Fruit fly (Drosophila melanogaster) whole organism, embryonic: ENCODE measurements around the gene fd96Ca.

ENCODE experiments used
- Abd-B ChIP-seq: fragments of 200-800 bp; sonication (Bioruptor generic); optimal IDR thresholded peaks from 2 replicates; lab custom pipeline; 2018; ENCODE audit warnings: missing biosample characterization, mild to moderate bottlenecking, missing genetic modification characterization, moderate library complexity
- Atf3 ChIP-seq: fragments of 200-800 bp; sonication (Bioruptor generic); optimal IDR thresholded peaks from 3 replicates; lab custom pipeline; 2016; ENCODE audit warnings: missing biosample characterization, missing genetic modification characterization
- Bdp1 ChIP-seq: fragments of 200-800 bp; sonication (Bioruptor generic); optimal IDR thresholded peaks from 3 replicates; lab custom pipeline; 2016; ENCODE audit warnings: missing biosample characterization, missing genetic modification characterization
- C15 ChIP-seq: fragments of 200-800 bp; sonication (Bioruptor generic); IDR thresholded peaks from 3 replicates; pipeline ENCODE4 v1.3.6; 2022; ENCODE audit warnings: missing biosample characterization, missing genetic modification characterization
- CG11247 ChIP-seq: fragments of 200-800 bp; sonication (Bioruptor generic); IDR thresholded peaks from 2 replicates; pipeline ENCODE4 v1.3.6; 2022; ENCODE audit warnings: missing biosample characterization, missing genetic modification characterization
- CG12942 ChIP-seq: fragments of 200-800 bp; sonication (Bioruptor generic); optimal IDR thresholded peaks from 3 replicates; lab custom pipeline; 2016; ENCODE audit warnings: missing biosample characterization, missing genetic modification characterization
- CG13123 ChIP-seq: fragments of 200-800 bp; sonication (Bioruptor generic); optimal IDR thresholded peaks from 2 replicates; lab custom pipeline; 2016; ENCODE audit warnings: missing biosample characterization, missing genetic modification characterization
- CG14965 ChIP-seq: fragments of 200-800 bp; sonication (Bioruptor generic); optimal IDR thresholded peaks from 2 replicates; lab custom pipeline; 2016; ENCODE audit warnings: missing biosample characterization, missing genetic modification characterization, borderline replicate concordance
- CG17361 ChIP-seq: fragments of 200-800 bp; sonication (Bioruptor generic); IDR thresholded peaks from 3 replicates; pipeline ENCODE4 v1.3.6; 2022; ENCODE audit warnings: missing biosample characterization, missing genetic modification characterization
- CG3995 ChIP-seq: fragments of 200-800 bp; sonication (Bioruptor generic); optimal IDR thresholded peaks from 3 replicates; lab custom pipeline; 2016; ENCODE audit warnings: missing biosample characterization, missing genetic modification characterization
- CG4424 ChIP-seq: fragments of 200-800 bp; sonication (Bioruptor generic); optimal IDR thresholded peaks from 3 replicates; lab custom pipeline; 2016; ENCODE audit warnings: missing biosample characterization, missing genetic modification characterization
- CG4730 ChIP-seq: fragments of 200-800 bp; sonication (Bioruptor generic); IDR thresholded peaks from 2 replicates; pipeline ENCODE4 v1.3.6; 2022; ENCODE audit warnings: missing biosample characterization, missing genetic modification characterization
- CG6175 ChIP-seq: fragments of 200-800 bp; sonication (Bioruptor generic); IDR thresholded peaks from 3 replicates; pipeline ENCODE4 v1.3.6; 2022; ENCODE audit warnings: missing biosample characterization, missing genetic modification characterization
- CG6254 ChIP-seq: fragments of 200-800 bp; sonication (Bioruptor generic); optimal IDR thresholded peaks from 3 replicates; lab custom pipeline; 2017; ENCODE audit warnings: mild to moderate bottlenecking, missing biosample characterization, missing genetic modification reagents, missing genetic modification characterization
- CG7271 ChIP-seq: fragments of 200-800 bp; sonication (Bioruptor generic); optimal IDR thresholded peaks from 2 replicates; lab custom pipeline; 2018; ENCODE audit warnings: missing biosample characterization, mild to moderate bottlenecking, missing genetic modification characterization, moderate library complexity
- CG8359 ChIP-seq: fragments of 200-800 bp; sonication (Bioruptor generic); optimal IDR thresholded peaks from 2 replicates; lab custom pipeline; 2017; ENCODE audit warnings: missing biosample characterization, mild to moderate bottlenecking, missing genetic modification characterization, borderline replicate concordance
- CG8944 ChIP-seq: fragments of 200-800 bp; sonication (Bioruptor generic); optimal IDR thresholded peaks from 3 replicates; lab custom pipeline; 2016; ENCODE audit warnings: missing biosample characterization, missing genetic modification characterization
- CG9609 ChIP-seq: fragments of 200-800 bp; sonication (Bioruptor generic); optimal IDR thresholded peaks from 3 replicates; lab custom pipeline; 2016; ENCODE audit warnings: missing biosample characterization, missing genetic modification characterization
- CG9727 ChIP-seq: fragments of 200-800 bp; sonication (Bioruptor generic); optimal IDR thresholded peaks from 3 replicates; lab custom pipeline; 2017; ENCODE audit warnings: missing biosample characterization, mild to moderate bottlenecking, missing genetic modification characterization
- CG9797 ChIP-seq: fragments of 200-800 bp; sonication (Bioruptor generic); optimal IDR thresholded peaks from 3 replicates; lab custom pipeline; 2018; ENCODE audit warnings: missing biosample characterization, mild to moderate bottlenecking, missing genetic modification characterization
- CkIIα-i1 ChIP-seq: fragments of 200-800 bp; sonication (Bioruptor generic); IDR thresholded peaks from 2 replicates; pipeline ENCODE4 v1.3.6; 2022; ENCODE audit warnings: missing biosample characterization, missing genetic modification characterization
- CoRest ChIP-seq: fragments of 200-800 bp; sonication (Bioruptor generic); optimal IDR thresholded peaks from 3 replicates; lab custom pipeline; 2018; ENCODE audit warnings: missing biosample characterization, mild to moderate bottlenecking, missing genetic modification characterization, moderate library complexity
- Dek ChIP-seq: fragments of 200-800 bp; sonication (Bioruptor generic); optimal IDR thresholded peaks from 3 replicates; lab custom pipeline; 2019; ENCODE audit warnings: missing biosample characterization, mild to moderate bottlenecking, missing genetic modification characterization, moderate library complexity
- Drgx ChIP-seq: fragments of 200-800 bp; sonication (Bioruptor generic); IDR thresholded peaks from 2 replicates; pipeline ENCODE4 v1.3.6; 2022; ENCODE audit warnings: missing biosample characterization, missing genetic modification characterization
- Fer2 ChIP-seq: fragments of 200-800 bp; sonication (Bioruptor generic); optimal IDR thresholded peaks from 2 replicates; lab custom pipeline; 2018; ENCODE audit warnings: missing biosample characterization, mild to moderate bottlenecking, missing genetic modification characterization, moderate library complexity
- H15 ChIP-seq: fragments of 200-800 bp; sonication (Bioruptor generic); IDR thresholded peaks from 3 replicates; pipeline ENCODE4 v1.3.6; 2022; ENCODE audit warnings: missing biosample characterization, missing genetic modification characterization
- Hmx ChIP-seq: fragments of 200-800 bp; sonication (Bioruptor generic); optimal IDR thresholded peaks from 2 replicates; lab custom pipeline; 2016; ENCODE audit warnings: missing biosample characterization, missing genetic modification characterization
- Mes4 ChIP-seq: fragments of 200-800 bp; sonication (Bioruptor generic); optimal IDR thresholded peaks from 2 replicates; lab custom pipeline; 2016; ENCODE audit warnings: missing biosample characterization, missing genetic modification characterization
- NC2α ChIP-seq: fragments of 200-800 bp; sonication (Bioruptor generic); optimal IDR thresholded peaks from 2 replicates; lab custom pipeline; 2016; ENCODE audit warnings: missing biosample characterization, missing genetic modification characterization
- Nf-YB ChIP-seq: fragments of 200-800 bp; sonication (Bioruptor generic); optimal IDR thresholded peaks from 3 replicates; lab custom pipeline; 2019; ENCODE audit warnings: missing biosample characterization, mild to moderate bottlenecking, missing genetic modification characterization, moderate library complexity
- PHDP ChIP-seq: fragments of 200-800 bp; sonication (Bioruptor generic); optimal IDR thresholded peaks from 3 replicates; lab custom pipeline; 2018; ENCODE audit warnings: missing biosample characterization, mild to moderate bottlenecking, missing genetic modification characterization, moderate library complexity
- Sry-δ ChIP-seq: fragments of 200-800 bp; sonication (Bioruptor generic); optimal IDR thresholded peaks from 2 replicates; lab custom pipeline; 2016; ENCODE audit warnings: missing biosample characterization, missing genetic modification characterization
- Stat92E ChIP-seq, 3 experiments: fragments of >200 bp in 2 of 3; fragments of 200-800 bp in 1 of 3; sonication (Bioruptor generic) in 1 of 3; optimal IDR thresholded peaks; 2 replicates each; lab custom pipeline; 2017 to 2019; ENCODE audit warnings: missing biosample characterization in 3 of 3, missing genetic modification characterization in 3 of 3, mild to moderate bottlenecking in 1 of 3, moderate library complexity in 1 of 3
- Xrp1 ChIP-seq: fragments of 200-800 bp; sonication (Bioruptor generic); IDR thresholded peaks from 2 replicates; pipeline ENCODE4 v1.3.6; 2022; ENCODE audit warnings: missing biosample characterization, missing genetic modification characterization
- YL-1 ChIP-seq: fragments of 200-800 bp; sonication (Bioruptor generic); optimal IDR thresholded peaks from 3 replicates; lab custom pipeline; 2017; ENCODE audit warnings: missing biosample characterization, mild to moderate bottlenecking, missing genetic modification characterization
- ash1 ChIP-seq: fragments of 200-800 bp; sonication (Bioruptor generic); optimal IDR thresholded peaks from 2 replicates; lab custom pipeline; 2018; ENCODE audit warnings: missing biosample characterization, mild to moderate bottlenecking, missing genetic modification characterization
- corto ChIP-seq: fragments of 200-800 bp; sonication (Bioruptor generic); optimal IDR thresholded peaks from 2 replicates; lab custom pipeline; 2016; ENCODE audit warnings: missing biosample characterization, mild to moderate bottlenecking, missing genetic modification characterization, moderate library complexity
- dysf ChIP-seq: fragments of 200-800 bp; sonication (Bioruptor generic); IDR thresholded peaks from 3 replicates; pipeline ENCODE4 v1.3.6; 2022; ENCODE audit warnings: missing biosample characterization, missing genetic modification characterization
- eve ChIP-seq, 2 experiments: fragments of >200 bp; optimal IDR thresholded peaks; 2 replicates each; lab custom pipeline; 2017; ENCODE audit warnings: missing biosample characterization in 2 of 2, missing genetic modification characterization in 2 of 2
- fd3F ChIP-seq: fragments of 200-800 bp; sonication (Bioruptor generic); optimal IDR thresholded peaks from 2 replicates; lab custom pipeline; 2018; ENCODE audit warnings: missing biosample characterization, mild to moderate bottlenecking, missing genetic modification characterization, moderate library complexity
- ftz-f1 ChIP-seq: fragments of 200-800 bp; sonication (Bioruptor generic); optimal IDR thresholded peaks from 2 replicates; lab custom pipeline; 2016; ENCODE audit warnings: missing biosample characterization, missing genetic modification characterization
- gfzf ChIP-seq: fragments of 200-800 bp; sonication (Bioruptor generic); optimal IDR thresholded peaks from 2 replicates; lab custom pipeline; 2016; ENCODE audit warnings: missing biosample characterization, mild to moderate bottlenecking, missing genetic modification characterization, moderate library complexity
- inv ChIP-seq: fragments of 200-800 bp; sonication (Bioruptor generic); IDR thresholded peaks from 2 replicates; pipeline ENCODE4 v1.3.6; 2022; ENCODE audit warnings: missing biosample characterization, missing genetic modification characterization; ENCODE audit not compliant: partially characterized antibody
- lola ChIP-seq, 3 experiments: fragments of >200 bp in 2 of 3; fragments of 200-800 bp in 1 of 3; sonication (Bioruptor generic) in 1 of 3; optimal IDR thresholded peaks; 2 replicates each; lab custom pipeline; 2017 to 2019; ENCODE audit warnings: missing biosample characterization in 3 of 3, missing genetic modification characterization in 3 of 3, mild to moderate bottlenecking in 1 of 3, moderate library complexity in 1 of 3
- onecut ChIP-seq: fragments of 200-800 bp; sonication (Bioruptor generic); IDR thresholded peaks from 2 replicates; pipeline ENCODE4 v1.3.6; 2022; ENCODE audit warnings: missing biosample characterization, missing genetic modification characterization
- sna ChIP-seq: fragments of 200-800 bp; sonication (Bioruptor generic); IDR thresholded peaks from 2 replicates; pipeline ENCODE4 v1.3.6; 2022; ENCODE audit warnings: missing biosample characterization, missing genetic modification characterization; ENCODE audit not compliant: partially characterized antibody
- so ChIP-seq: fragments of 200-800 bp; sonication (Bioruptor generic); IDR thresholded peaks from 3 replicates; pipeline ENCODE4 v1.3.6; 2022; ENCODE audit warnings: missing biosample characterization, missing genetic modification characterization
- stc ChIP-seq: fragments of 200-800 bp; sonication (Bioruptor generic); IDR thresholded peaks from 2 replicates; pipeline ENCODE4 v1.3.6; 2022; ENCODE audit warnings: missing biosample characterization, missing genetic modification characterization
- twi ChIP-seq: fragments of 200-800 bp; optimal IDR thresholded peaks from 2 replicates; lab custom pipeline; 2019; ENCODE audit warnings: missing biosample characterization, mild to moderate bottlenecking, missing genetic modification characterization, moderate library complexity
- unc-4 ChIP-seq: fragments of 200-800 bp; sonication (Bioruptor generic); IDR thresholded peaks from 2 replicates; pipeline ENCODE4 v1.3.6; 2022; ENCODE audit warnings: missing biosample characterization, missing genetic modification characterization; ENCODE audit not compliant: partially characterized antibody
- unpg ChIP-seq: fragments of 200-800 bp; sonication (Bioruptor generic); optimal IDR thresholded peaks from 3 replicates; lab custom pipeline; 2018; ENCODE audit warnings: missing biosample characterization, mild to moderate bottlenecking, missing genetic modification characterization, moderate library complexity

Gene fd96Ca

DNA sequence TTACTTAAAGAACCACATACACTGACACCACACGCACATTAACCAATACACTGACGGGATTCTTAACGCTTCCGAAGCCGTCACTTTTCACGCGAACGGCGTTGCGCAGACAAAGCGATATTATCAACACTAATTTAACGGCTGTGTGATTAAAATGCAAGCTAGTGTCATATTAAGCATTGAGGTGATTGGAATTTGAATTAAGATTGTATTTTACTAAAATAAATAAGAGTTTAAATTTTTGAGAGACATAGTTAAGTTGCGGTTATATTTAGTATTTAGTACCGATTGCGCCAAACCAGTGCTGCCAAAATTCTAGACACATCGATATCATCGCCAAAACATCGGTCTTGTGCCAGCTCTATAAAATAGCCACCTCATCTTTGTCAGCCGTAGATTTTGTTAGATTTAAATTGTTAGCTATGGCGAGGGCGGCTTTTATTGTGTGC, 43.4 kb upstream of the fd96Ca start, which contains the start of the genes Ythdf and bai (continued):
- TF ChIP-seq lola (GFP tag; optimal IDR thresholded peaks at IDR 0.05; lab: Kevin White, UChicago) (peak in 1 of 3 experiments; percentile 27), sna (GFP tag; lab: Robert Waterston, UW) (peak; percentile 90), CoRest (no peak), fd3F (no peak), CG7271 (tag; lab: Kevin White, UChicago) (no peak), C15 (GFP tag; lab: Robert Waterston, UW) (no peak), Fer2 (tag; lab: Kevin White, UChicago) (no peak), CG9727 (GFP tag; lab: Kevin White, UChicago) (no peak), CkIIα-i1 (GFP tag; lab: Robert Waterston, UW) (no peak), dysf (GFP tag; lab: Robert Waterston, UW) (no peak), CG4424 (GFP tag; lab: Kevin White, UChicago) (peak; percentile 39), CG13123 (GFP tag; lab: Kevin White, UChicago) (no peak), stc (no peak), unpg (GFP tag; lab: Kevin White, UChicago) (no peak), H15 (no peak), CG9797 (peak; percentile 75), Sry-δ (peak; percentile 97), CG4730 (no peak), eve (GFP tag; optimal IDR thresholded peaks at IDR 0.05; lab: Kevin White, UChicago) (no peak), unc-4 (GFP tag; lab: Robert Waterston, UW) (peak; percentile 92), CG12942 (GFP tag; lab: Kevin White, UChicago) (peak; percentile 34), Atf3 (GFP tag; lab: Kevin White, UChicago) (no peak), Mes4 (GFP tag; lab: Kevin White, UChicago) (no peak), CG6254 (GFP tag; lab: Kevin White, UChicago) (no peak), Xrp1 (no peak), ftz-f1 (peak; percentile 3), CG3995 (GFP tag; lab: Kevin White, UChicago) (peak; percentile 41), Abd-B (GFP tag; lab: Kevin White, UChicago) (no peak), YL-1 (GFP tag; lab: Kevin White, UChicago) (peak; percentile 88), twi (tag; lab: Kevin White, UChicago) (no peak), CG17361 (GFP tag; lab: Robert Waterston, UW) (no peak; the same call in 2 of the 3 replicates), NC2α (GFP tag; lab: Kevin White, UChicago) (no peak), CG11247 (GFP tag; lab: Robert Waterston, UW) (no peak), CG9609 (GFP tag; lab: Kevin White, UChicago) (peak; percentile 21), CG6175 (GFP tag; lab: Robert Waterston, UW) (no peak), so (GFP tag; lab: Robert Waterston, UW) (no peak), Nf-YB (GFP tag; lab: Kevin White, UChicago) (no peak), inv (GFP tag; lab: Robert Waterston, UW) (peak; percentile 87), Hmx (GFP tag; lab: Kevin White, UChicago) (no peak), onecut (GFP tag; lab: Robert Waterston, UW) (no peak), Bdp1 (GFP tag; lab: Kevin White, UChicago) (peak; percentile 11), Dek (tag; lab: Kevin White, UChicago) (no peak), PHDP (tag; lab: Kevin White, UChicago) (no peak), ash1 (no peak), CG14965 (no peak), CG8944 (GFP tag; lab: Kevin White, UChicago) (no peak), Drgx (GFP tag; lab: Robert Waterston, UW) (no peak), Stat92E (GFP tag; optimal IDR thresholded peaks at IDR 0.05; lab: Kevin White, UChicago) (no peak), CG8359 (GFP tag; lab: Kevin White, UChicago) (no peak), corto (GFP tag; lab: Kevin White, UChicago) (no peak), gfzf (GFP tag; lab: Kevin White, UChicago) (peak; percentile 51)
